Fruit fly (Drosophila melanogaster) whole organism, pupa: ENCODE results near the gene CG10949.

Experiments
- CG10348 ChIP-seq: fragments of 200-800 bp; sonication (Bioruptor generic); IDR thresholded peaks from 2 replicates; pipeline ENCODE4 v1.3.6; 2022; ENCODE audit warnings: missing biosample characterization, missing genetic modification characterization
- CG12605 ChIP-seq: fragments of 200-800 bp; sonication (Bioruptor generic); IDR thresholded peaks from 2 replicates; pipeline ENCODE4 v1.3.6; 2022; ENCODE audit warnings: missing biosample characterization, missing genetic modification characterization
- CG14655 ChIP-seq: fragments of 200-800 bp; sonication (Bioruptor generic); optimal IDR thresholded peaks from 3 replicates; lab custom pipeline; 2017; ENCODE audit warnings: mild to moderate bottlenecking, missing biosample characterization, missing genetic modification reagents, missing genetic modification characterization
- CG15710 ChIP-seq: fragments of 200-800 bp; sonication (Bioruptor generic); optimal IDR thresholded peaks from 2 replicates; lab custom pipeline; 2018; ENCODE audit warnings: missing biosample characterization, mild to moderate bottlenecking, missing genetic modification characterization, moderate library complexity
- CG4496 ChIP-seq: fragments of 200-800 bp; sonication (Bioruptor generic); IDR thresholded peaks from 3 replicates; pipeline ENCODE4 v1.3.6; 2022; ENCODE audit warnings: missing biosample characterization, missing genetic modification characterization
- CG8159 ChIP-seq: fragments of 200-800 bp; sonication (Bioruptor generic); optimal IDR thresholded peaks from 3 replicates; lab custom pipeline; 2018; ENCODE audit warnings: missing biosample characterization, mild to moderate bottlenecking, missing genetic modification characterization, moderate library complexity
- CG8301 ChIP-seq: fragments of 200-800 bp; sonication (Bioruptor generic); optimal IDR thresholded peaks from 2 replicates; lab custom pipeline; 2018; ENCODE audit warnings: missing biosample characterization, mild to moderate bottlenecking, missing genetic modification characterization
- D1 ChIP-seq: fragments of 200-800 bp; sonication (Bioruptor generic); optimal IDR thresholded peaks from 2 replicates; lab custom pipeline; 2018; ENCODE audit warnings: missing biosample characterization, mild to moderate bottlenecking, missing genetic modification characterization, moderate library complexity
- EcR ChIP-seq: fragments of 200-800 bp; sonication (Bioruptor generic); optimal IDR thresholded peaks from 3 replicates; lab custom pipeline; 2019; ENCODE audit warnings: missing biosample characterization, missing genetic modification characterization, mild to moderate bottlenecking, moderate library complexity, missing genetic modification reagents
- Ets98B ChIP-seq: fragments of 200-800 bp; sonication (Bioruptor generic); IDR thresholded peaks from 2 replicates; pipeline ENCODE4 v1.3.6; 2022; ENCODE audit warnings: missing biosample characterization, missing genetic modification characterization
- Snoo ChIP-seq: fragments of 200-800 bp; sonication (Bioruptor generic); optimal IDR thresholded peaks from 3 replicates; lab custom pipeline; 2017; ENCODE audit warnings: missing biosample characterization, mild to moderate bottlenecking, missing genetic modification characterization, inconsistent platforms
- gl ChIP-seq: fragments of 200-800 bp; sonication (Bioruptor generic); optimal IDR thresholded peaks from 2 replicates; lab custom pipeline; 2018; ENCODE audit warnings: missing biosample characterization, mild to moderate bottlenecking, missing genetic modification characterization
- rn ChIP-seq: fragments of 200-800 bp; sonication (Bioruptor generic); IDR thresholded peaks from 2 replicates; pipeline ENCODE4 v1.3.6; 2022; ENCODE audit warnings: missing biosample characterization, missing genetic modification characterization

dm6 chr2L:20428382-20428755, 11.7 kb upstream of the CG10949 start:
- TF ChIP-seq D1 (tag; lab: Kevin White, UChicago) (no peak), rn (GFP tag; lab: Robert Waterston, UW) (no peak), gl (tag; lab: Kevin White, UChicago) (no peak), CG14655 (GFP tag; lab: Kevin White, UChicago) (no peak), CG4496 (GFP tag; lab: Robert Waterston, UW) (no peak), Ets98B (GFP tag; lab: Robert Waterston, UW) (no peak), CG8301 (no peak), EcR (GFP tag; lab: Kevin White, UChicago) (no peak), Snoo (tag; lab: Kevin White, UChicago) (no peak), CG12605 (GFP tag; lab: Robert Waterston, UW) (no peak), CG15710 (tag; lab: Kevin White, UChicago) (no peak), CG8159 (tag; lab: Kevin White, UChicago) (no peak), CG10348 (GFP tag; lab: Robert Waterston, UW) (no peak)
